Worm (Caenorhabditis elegans): ENCODE results near the gene tag-307.

tag-307 gene

DNA sequence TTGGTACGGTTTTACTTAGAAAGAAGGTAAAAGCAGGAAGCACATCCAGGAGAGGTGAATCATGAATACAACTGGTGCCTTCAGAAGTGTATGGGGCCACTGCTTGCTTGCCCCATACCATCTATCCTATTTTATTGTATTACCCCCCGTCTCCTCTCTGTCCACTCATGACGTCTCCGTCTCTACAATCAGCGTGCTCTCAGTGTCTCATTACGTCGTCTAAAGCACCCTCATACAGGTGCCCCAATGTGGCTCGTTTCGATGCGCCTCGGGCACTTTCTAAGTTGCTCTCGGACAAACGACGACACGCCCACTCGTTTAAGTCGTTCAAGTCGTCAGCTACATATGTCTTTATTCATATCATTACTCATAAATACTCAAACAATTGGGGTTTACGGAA lies 33.0 kb downstream of the tag-307 start:
- TF ChIP-seq nhr-6 (tag; optimal IDR thresholded peaks at IDR 0.05) (no peak), alr-1 (tag; optimal IDR thresholded peaks at IDR 0.05) (no peak), nhr-25 (tag; optimal IDR thresholded peaks at IDR 0.05) (no peak), nhr-129 (tag; optimal IDR thresholded peaks at IDR 0.05) (no peak), sma-3 (GFP tag; optimal IDR thresholded peaks at IDR 0.05) (no peak), dmd-4 (tag; optimal IDR thresholded peaks at IDR 0.05) (no peak), blmp-1 (tag; optimal IDR thresholded peaks at IDR 0.05; ENCODE audit: insufficient read depth) (no peak), ama-1 (optimal IDR thresholded peaks at IDR 0.05) (no peak), snpc-4 (tag; optimal IDR thresholded peaks at IDR 0.05) (no peak), elt-3 (tag; optimal IDR thresholded peaks at IDR 0.05) (no peak), egl-27 (tag; optimal IDR thresholded peaks at IDR 0.05) (no peak), nhr-23 (tag; optimal IDR thresholded peaks at IDR 0.05) (no peak), nhr-77 (tag; optimal IDR thresholded peaks at IDR 0.05) (no peak), R02D3.7 (tag; optimal IDR thresholded peaks at IDR 0.05) (no peak), sma-9 (GFP tag; optimal IDR thresholded peaks at IDR 0.05) (no peak), sma-9 (tag; optimal IDR thresholded peaks at IDR 0.05) (no peak), gmeb-1 (tag; optimal IDR thresholded peaks at IDR 0.05) (no peak)

- TF ChIP-seq lsy-2 (tag; optimal IDR thresholded peaks at IDR 0.05) = peak in 1 of 2 experiments; percentile 5
- no peak for TF ChIP-seq egl-27 (tag; optimal IDR thresholded peaks at IDR 0.05)
These were observed 33.8 kb downstream of the tag-307 start for ce11 chrIII:7823285-7823684.

ce11 chrIII:7819866-7820265 lies 37.2 kb downstream of the tag-307 start:
- TF ChIP-seq nhr-6 (tag; optimal IDR thresholded peaks at IDR 0.05) = no peak
- TF ChIP-seq lsy-2 (tag; optimal IDR thresholded peaks at IDR 0.05) = peak in 1 of 2 experiments; percentile 57
- TF ChIP-seq mdl-1 (tag; optimal IDR thresholded peaks at IDR 0.05) = no peak
- TF ChIP-seq nhr-11 (tag; optimal IDR thresholded peaks at IDR 0.05) = no peak
- peak; percentile 43 for TF ChIP-seq unc-55 (GFP tag; optimal IDR thresholded peaks at IDR 0.05)
- TF ChIP-seq nhr-129 (tag; optimal IDR thresholded peaks at IDR 0.05) = peak; percentile 41

- TF ChIP-seq nhr-11 (tag; optimal IDR thresholded peaks at IDR 0.05) = no peak
- TF ChIP-seq gmeb-1 (tag; optimal IDR thresholded peaks at IDR 0.05) = no peak
- TF ChIP-seq lin-13 (GFP tag; optimal IDR thresholded peaks at IDR 0.05) = no peak
- TF ChIP-seq blmp-1 (tag; optimal IDR thresholded peaks at IDR 0.05; ENCODE audit: insufficient read depth) = no peak
- TF ChIP-seq ztf-11 (tag; optimal IDR thresholded peaks at IDR 0.05) = no peak
- TF ChIP-seq Y55F3AM.14 (GFP tag; optimal IDR thresholded peaks at IDR 0.05) = no peak
- no peak for TF ChIP-seq skn-1 (tag; optimal IDR thresholded peaks at IDR 0.05)
- TF ChIP-seq ceh-82 (tag; optimal IDR thresholded peaks at IDR 0.05) = no peak
- TF ChIP-seq aly-2 (tag; optimal IDR thresholded peaks at IDR 0.05) = no peak
- TF ChIP-seq ztf-4 (tag; optimal IDR thresholded peaks at IDR 0.05) = no peak
- no peak for TF ChIP-seq ztf-1 (GFP tag; conservative IDR thresholded peaks at IDR 0.05)
These were observed 38.1 kb downstream of the tag-307 start for ce11 chrIII:7818965-7819364.

DNA sequence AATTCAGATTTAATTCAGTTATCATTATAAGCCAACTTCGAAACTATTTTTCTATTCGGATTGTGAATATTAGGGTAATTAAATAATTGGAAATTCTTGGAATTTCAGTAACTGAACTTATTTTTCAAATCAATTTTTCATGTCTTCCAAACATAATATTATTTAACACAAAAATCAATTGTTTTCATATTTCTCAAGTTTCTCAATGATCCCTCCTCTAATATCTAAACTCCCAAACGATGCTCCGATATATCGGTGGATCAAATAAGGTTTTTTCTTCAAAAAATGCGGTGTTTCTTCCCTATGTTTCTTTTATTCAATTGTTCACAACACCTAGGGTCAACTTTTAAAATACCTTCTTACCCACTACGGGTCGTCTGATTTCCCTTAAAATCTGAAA lies 40.6 kb downstream of the tag-307 start:
- TF ChIP-seq peb-1 (tag; optimal IDR thresholded peaks at IDR 0.05) (no peak), egl-27 (tag; optimal IDR thresholded peaks at IDR 0.05) (no peak), snpc-4 (tag; optimal IDR thresholded peaks at IDR 0.05) (no peak), sem-4 (tag; optimal IDR thresholded peaks at IDR 0.05) (peak; percentile 100), alr-1 (tag; optimal IDR thresholded peaks at IDR 0.05) (no peak), nhr-237 (tag; optimal IDR thresholded peaks at IDR 0.05) (no peak)

DNA sequence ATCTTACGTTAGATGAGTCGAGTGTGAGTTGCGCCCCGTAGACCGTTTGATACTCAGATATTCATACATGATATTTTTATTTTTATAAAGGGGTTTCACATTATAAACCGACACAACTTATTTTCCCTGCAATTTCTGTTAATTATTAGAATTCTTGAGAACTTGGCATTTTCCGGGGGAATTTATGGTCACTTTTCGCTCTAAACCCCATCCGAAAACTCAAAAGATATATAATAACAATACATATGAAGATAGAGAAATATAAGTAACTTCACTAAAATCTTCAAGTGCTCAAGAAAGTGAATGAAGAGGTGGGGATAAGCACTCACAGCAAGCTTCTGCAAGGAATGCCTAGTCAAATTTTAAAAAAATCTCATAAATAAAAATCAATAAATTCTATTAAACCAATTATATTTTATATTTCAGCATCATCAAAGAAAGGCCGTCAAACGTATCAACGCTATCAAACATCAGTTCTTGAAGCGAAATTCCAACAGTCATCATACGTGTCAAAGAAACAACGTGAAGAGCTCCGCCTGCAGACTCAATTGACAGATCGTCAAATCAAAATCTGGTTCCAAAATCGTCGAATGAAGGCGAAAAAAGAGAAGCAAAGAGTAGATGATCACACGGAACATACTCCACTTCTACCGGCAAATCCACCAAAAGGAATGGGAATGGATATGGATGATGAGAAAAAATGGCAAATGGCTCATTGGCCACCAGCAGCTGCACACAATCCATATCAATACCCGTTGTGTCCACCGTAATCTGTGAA lies 41.3 kb downstream of the tag-307 start:
- TF ChIP-seq fos-1 (tag; optimal IDR thresholded peaks at IDR 0.05) = no peak
- TF ChIP-seq sem-4 (tag; optimal IDR thresholded peaks at IDR 0.05) = peak; percentile 100
